Worm (Caenorhabditis elegans) whole organism, L2 larva: Measurements from ENCODE around the gene F19H8.2.

Experiments
- aly-2 ChIP-seq: fragments of 150-350 bp; optimal IDR thresholded peaks from 2 replicates; lab custom pipeline; 2014; ENCODE audit warnings: missing biosample characterization, missing genetic modification characterization
- blmp-1 ChIP-seq: sonication (generic microtip); optimal IDR thresholded peaks from 2 replicates; lab custom pipeline; 2017; ENCODE audit warnings: missing genetic modification characterization, mild to moderate bottlenecking, missing compliant biosample characterization, antibody characterized with exemption, moderate library complexity; ENCODE audit not compliant: insufficient read depth
- ceh-82 ChIP-seq: fragments of 150-350 bp; optimal IDR thresholded peaks from 2 replicates; lab custom pipeline; 2014; ENCODE audit warnings: missing biosample characterization, missing genetic modification characterization
- crh-2 ChIP-seq: sonication (generic microtip); optimal IDR thresholded peaks from 2 replicates; lab custom pipeline; 2017; ENCODE audit warnings: missing biosample characterization, missing genetic modification characterization
- dmd-4 ChIP-seq: sonication (generic microtip); optimal IDR thresholded peaks from 2 replicates; lab custom pipeline; 2017; ENCODE audit warnings: missing biosample characterization, missing genetic modification characterization
- egl-27 ChIP-seq: sonication (generic microtip); optimal IDR thresholded peaks from 3 replicates; lab custom pipeline; 2017; ENCODE audit warnings: missing biosample characterization, missing genetic modification reagents, missing genetic modification characterization
- lin-11 ChIP-seq: fragments of 150-350 bp; sonication (generic microtip); optimal IDR thresholded peaks from 2 replicates; lab custom pipeline; 2014; ENCODE audit warnings: missing biosample characterization, missing genetic modification characterization, inconsistent platforms, mixed read lengths
- sma-3 ChIP-seq: sonication (generic microtip); optimal IDR thresholded peaks from 2 replicates; lab custom pipeline; 2016; ENCODE audit warnings: missing genetic modification reagents, missing genetic modification characterization, missing compliant biosample characterization
- ztf-11 ChIP-seq: sonication (generic microtip); optimal IDR thresholded peaks from 2 replicates; lab custom pipeline; 2017; ENCODE audit warnings: missing biosample characterization, missing genetic modification characterization

DNA sequence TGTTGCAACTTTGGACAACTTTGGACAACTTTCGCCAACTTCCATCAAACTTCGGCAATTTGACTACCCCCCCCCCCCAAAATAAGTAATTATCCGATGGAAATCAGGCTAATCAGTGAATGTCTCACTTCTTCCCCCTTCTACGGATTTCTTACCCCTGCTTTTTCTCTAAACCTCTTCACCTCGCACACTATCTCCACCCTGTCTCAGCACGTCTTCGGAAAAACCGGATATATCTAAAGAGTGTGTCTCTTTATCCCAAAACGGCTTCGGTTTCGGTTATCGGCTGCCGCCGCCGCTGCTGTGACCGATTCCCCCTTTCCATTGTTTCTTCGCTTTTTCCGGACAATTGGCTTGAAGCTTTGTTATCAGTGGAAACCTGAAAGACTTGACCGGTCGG lies 37.9 kb downstream of the F19H8.2 start:
- TF ChIP-seq egl-27 (no peak), dmd-4 (tag; lab: Kevin White, UChicago) (no peak), crh-2 (tag; lab: Kevin White, UChicago) (no peak), ztf-11 (tag; lab: Kevin White, UChicago) (no peak), sma-3 (GFP tag; lab: Kevin White, UChicago) (no peak), lin-11 (no peak), aly-2 (tag; lab: Kevin White, UChicago) (no peak), ceh-82 (tag; lab: Kevin White, UChicago) (no peak), blmp-1 (no peak)
